Worm (Caenorhabditis elegans) whole organism, L3 larva: ENCODE measurements around the gene F08D12.15.

Experiments
- ceh-28 ChIP-seq: fragments of 150-350 bp; optimal IDR thresholded peaks from 2 replicates; lab custom pipeline; 2014; ENCODE audit warnings: missing biosample characterization, missing genetic modification reagents, missing genetic modification characterization
- ceh-9 ChIP-seq: sonication (generic microtip); optimal IDR thresholded peaks from 2 replicates; lab custom pipeline; 2018; ENCODE audit warnings: missing biosample characterization, missing genetic modification characterization
- nhr-11 ChIP-seq: fragments of 150-350 bp; optimal IDR thresholded peaks from 2 replicates; lab custom pipeline; 2014; ENCODE audit warnings: missing biosample characterization, missing genetic modification characterization
- nhr-12 ChIP-seq: fragments of 150-350 bp; optimal IDR thresholded peaks from 2 replicates; lab custom pipeline; 2014; ENCODE audit warnings: missing biosample characterization, missing genetic modification characterization
- tbx-2 ChIP-seq: sonication (generic microtip); optimal IDR thresholded peaks from 2 replicates; lab custom pipeline; 2016; ENCODE audit warnings: mild to moderate bottlenecking, missing genetic modification characterization, missing compliant biosample characterization

ce11 chrII:2725561-2725960, 40.9 kb upstream of the F08D12.15 start, which contains the start of the genes T05A8.11 and nep-2:
- TF ChIP-seq ceh-28 (tag; lab: Kevin White, UChicago) (no peak), nhr-11 (tag; lab: Kevin White, UChicago) (no peak), nhr-12 (tag; lab: Kevin White, UChicago) (no peak), ceh-9 (tag; lab: Kevin White, UChicago) (no peak), tbx-2 (tag; lab: Kevin White, UChicago) (no peak)
